Worm (Caenorhabditis elegans) whole organism, L4 larva: ENCODE measurements around the gene lst-6.
A peak's percentile ranks its signal among the peaks of the same experiment; 100 is the strongest.

ENCODE experiments used
- D1046.2 ChIP-seq: fragments of 200-800 bp; sonication (Bioruptor generic); IDR thresholded peaks from 2 replicates; pipeline ENCODE4 v1.3.6; 2022; ENCODE audit warnings: missing genetic modification characterization, missing compliant biosample characterization
- F44E2.7 ChIP-seq: fragments of 200-800 bp; sonication (Bioruptor generic); IDR thresholded peaks from 2 replicates; pipeline ENCODE4 v2.1.2; 2022; ENCODE audit warnings: missing genetic modification characterization, missing compliant biosample characterization
- R02D3.7 ChIP-seq: fragments of 150-350 bp; sonication (generic microtip); optimal IDR thresholded peaks from 3 replicates; lab custom pipeline; 2014; ENCODE audit warnings: missing biosample characterization, missing genetic modification characterization
- T20F7.1 ChIP-seq: fragments of 200-800 bp; sonication (Bioruptor generic); optimal IDR thresholded peaks from 2 replicates; lab custom pipeline; 2018; ENCODE audit warnings: mild to moderate bottlenecking, missing genetic modification characterization, missing compliant biosample characterization
- Y105C5A.15 ChIP-seq: fragments of 200-800 bp; sonication (Bioruptor generic); IDR thresholded peaks from 2 replicates; pipeline ENCODE4 v1.3.6; 2022; ENCODE audit warnings: missing genetic modification characterization, missing compliant biosample characterization
- Y48G9A.11 ChIP-seq: fragments of 200-800 bp; sonication (Bioruptor generic); IDR thresholded peaks from 2 replicates; pipeline ENCODE4 v1.3.6; 2022; ENCODE audit warnings: missing genetic modification reagents, missing genetic modification characterization, missing compliant biosample characterization
- Y5F2A.4 ChIP-seq: fragments of 200-800 bp; sonication (Bioruptor generic); optimal IDR thresholded peaks from 2 replicates; lab custom pipeline; 2018; ENCODE audit warnings: mild to moderate bottlenecking, missing genetic modification characterization, missing compliant biosample characterization
- Y75B8A.6 ChIP-seq: fragments of 200-800 bp; sonication (Bioruptor generic); IDR thresholded peaks from 2 replicates; pipeline ENCODE4 v1.3.6; 2022; ENCODE audit warnings: missing genetic modification reagents, missing genetic modification characterization, missing compliant biosample characterization
- aly-2 ChIP-seq: sonication (generic microtip); optimal IDR thresholded peaks from 2 replicates; lab custom pipeline; 2018; ENCODE audit warnings: missing biosample characterization, missing genetic modification characterization
- ceh-82 ChIP-seq: sonication (generic microtip); optimal IDR thresholded peaks from 2 replicates; lab custom pipeline; 2017; ENCODE audit warnings: missing biosample characterization, missing genetic modification characterization
- daf-12 ChIP-seq: fragments of 150-350 bp; optimal IDR thresholded peaks from 2 replicates; lab custom pipeline; 2014; ENCODE audit warnings: missing biosample characterization, missing genetic modification reagents, missing genetic modification characterization
- daf-16 ChIP-seq, 3 experiments: sonication (generic microtip); optimal IDR thresholded peaks; 2 replicates each; lab custom pipeline; 2016 to 2017; ENCODE audit warnings: missing genetic modification characterization in 3 of 3, missing genetic modification reagents in 3 of 3, mild to moderate bottlenecking in 2 of 3, missing compliant biosample characterization in 2 of 3, missing biosample characterization in 1 of 3, moderate library complexity in 1 of 3
- dmd-6 ChIP-seq: fragments of 200-800 bp; sonication (Bioruptor generic); IDR thresholded peaks from 2 replicates; pipeline ENCODE4 v1.3.6; 2022; ENCODE audit warnings: missing genetic modification reagents, missing genetic modification characterization, missing compliant biosample characterization
- duxl-1 ChIP-seq: sonication (generic microtip); optimal IDR thresholded peaks from 2 replicates; lab custom pipeline; 2016; ENCODE audit warnings: mild to moderate bottlenecking, missing genetic modification characterization, moderate library complexity, missing compliant biosample characterization; ENCODE audit not compliant: poor library complexity
- egl-27 ChIP-seq: sonication (generic microtip); optimal IDR thresholded peaks from 3 replicates; lab custom pipeline; 2017; ENCODE audit warnings: missing biosample characterization, missing genetic modification reagents, missing genetic modification characterization
- hif-1 ChIP-seq, 2 experiments: sonication (generic microtip); optimal IDR thresholded peaks; 2 replicates each; lab custom pipeline; 2016 to 2017; ENCODE audit warnings: missing compliant biosample characterization in 2 of 2, missing genetic modification characterization in 2 of 2, missing genetic modification reagents in 2 of 2, missing genotype in 2 of 2, mild to moderate bottlenecking in 1 of 2
- hlh-30 ChIP-seq: sonication (generic microtip); optimal IDR thresholded peaks from 2 replicates; lab custom pipeline; 2017; ENCODE audit warnings: antibody characterized with exemption, mild to moderate bottlenecking, missing genetic modification characterization, missing compliant biosample characterization; ENCODE audit not compliant: insufficient read depth
- hmg-1.1 ChIP-seq: fragments of 200-800 bp; sonication (Bioruptor generic); IDR thresholded peaks from 2 replicates; pipeline ENCODE4 v1.3.6; 2022; ENCODE audit warnings: missing genetic modification reagents, missing genetic modification characterization, missing compliant biosample characterization
- jun-1 ChIP-seq: fragments of 150-350 bp; optimal IDR thresholded peaks from 2 replicates; lab custom pipeline; 2014; ENCODE audit warnings: missing biosample characterization, missing genetic modification reagents, missing genetic modification characterization
- lin-13 ChIP-seq: fragments of 150-350 bp; optimal IDR thresholded peaks from 2 replicates; lab custom pipeline; 2014; ENCODE audit warnings: missing biosample characterization, missing genetic modification reagents, missing genetic modification characterization
- lin-15B ChIP-seq: fragments of 150-350 bp; sonication (generic microtip); optimal IDR thresholded peaks from 3 replicates; lab custom pipeline; 2014; ENCODE audit warnings: missing biosample characterization, missing genetic modification characterization
- lin-29 ChIP-seq: fragments of 200-800 bp; sonication (Bioruptor generic); IDR thresholded peaks from 2 replicates; pipeline ENCODE4 v1.3.6; 2022; ENCODE audit warnings: missing genetic modification reagents, missing genetic modification characterization, missing compliant biosample characterization
- lin-39 ChIP-seq: fragments of 150-350 bp; optimal IDR thresholded peaks from 2 replicates; lab custom pipeline; 2014; ENCODE audit warnings: missing biosample characterization, missing genetic modification reagents, missing genetic modification characterization
- madf-5 ChIP-seq, 2 experiments: fragments of 200-800 bp; sonication (Bioruptor generic); IDR thresholded peaks; 2 replicates each; pipeline ENCODE4 v1.3.6; 2022; ENCODE audit warnings: missing compliant biosample characterization in 2 of 2, missing genetic modification characterization in 2 of 2
- mdl-1 ChIP-seq, 2 experiments: fragments of 150-350 bp in 1 of 2; sonication (generic microtip) in 1 of 2; optimal IDR thresholded peaks; 2 replicates each; lab custom pipeline; 2014 to 2017; ENCODE audit warnings: missing biosample characterization in 2 of 2, missing genetic modification characterization in 2 of 2
- mep-1 ChIP-seq: fragments of 150-350 bp; sonication (generic microtip); optimal IDR thresholded peaks from 3 replicates; lab custom pipeline; 2014; ENCODE audit warnings: missing biosample characterization, missing genetic modification characterization
- mes-2 ChIP-seq: sonication (generic microtip); optimal IDR thresholded peaks from 2 replicates; lab custom pipeline; 2016; ENCODE audit warnings: missing genotype, mild to moderate bottlenecking, missing genetic modification characterization, missing compliant biosample characterization; ENCODE audit not compliant: poor library complexity, severe bottlenecking
- nhr-11 ChIP-seq: fragments of 150-350 bp; optimal IDR thresholded peaks from 2 replicates; lab custom pipeline; 2014; ENCODE audit warnings: missing biosample characterization, missing genetic modification characterization
- nhr-237 ChIP-seq: sonication (generic microtip); optimal IDR thresholded peaks from 2 replicates; lab custom pipeline; 2017; ENCODE audit warnings: missing biosample characterization, missing genetic modification characterization
- nhr-28 ChIP-seq: fragments of 150-350 bp; optimal IDR thresholded peaks from 2 replicates; lab custom pipeline; 2014; ENCODE audit warnings: missing biosample characterization, missing genetic modification characterization
- nhr-41 ChIP-seq: fragments of 200-800 bp; sonication (Bioruptor generic); IDR thresholded peaks from 2 replicates; pipeline ENCODE4 v1.3.6; 2022; ENCODE audit warnings: missing genetic modification reagents, missing genetic modification characterization, missing compliant biosample characterization
- php-3 ChIP-seq: fragments of 200-800 bp; sonication (Bioruptor generic); IDR thresholded peaks from 2 replicates; pipeline ENCODE4 v1.3.6; 2022; ENCODE audit warnings: missing genetic modification reagents, missing genetic modification characterization, missing compliant biosample characterization
- saeg-2 ChIP-seq: fragments of 200-800 bp; sonication (Bioruptor generic); IDR thresholded peaks from 2 replicates; pipeline ENCODE4 v1.3.6; 2022; ENCODE audit warnings: missing genetic modification reagents, missing genetic modification characterization, missing compliant biosample characterization
- skn-1 ChIP-seq: fragments of 150-350 bp; optimal IDR thresholded peaks from 2 replicates; lab custom pipeline; 2014; ENCODE audit warnings: missing biosample characterization, missing genetic modification characterization
- snpc-1.2 ChIP-seq: fragments of 200-800 bp; sonication (Bioruptor generic); IDR thresholded peaks from 2 replicates; pipeline ENCODE4 v1.3.6; 2022; ENCODE audit warnings: missing genetic modification reagents, missing genetic modification characterization, missing compliant biosample characterization
- spr-1 ChIP-seq: sonication (generic microtip); optimal IDR thresholded peaks from 2 replicates; lab custom pipeline; 2016; ENCODE audit warnings: mild to moderate bottlenecking, missing genetic modification characterization, missing compliant biosample characterization
- unc-39 ChIP-seq: sonication (generic microtip); optimal IDR thresholded peaks from 2 replicates; lab custom pipeline; 2017; ENCODE audit warnings: missing biosample characterization, missing genetic modification characterization
- zfp-3 ChIP-seq: fragments of 200-800 bp; sonication (Bioruptor generic); conservative IDR thresholded peaks from 2 replicates; pipeline ENCODE4 v1.3.6; 2022; ENCODE audit warnings: missing genetic modification reagents, missing genetic modification characterization, missing compliant biosample characterization
- ztf-11 ChIP-seq: fragments of 150-350 bp; optimal IDR thresholded peaks from 2 replicates; lab custom pipeline; 2014; ENCODE audit warnings: missing biosample characterization, missing genetic modification characterization
- ztf-7 ChIP-seq: fragments of 150-350 bp; optimal IDR thresholded peaks from 2 replicates; lab custom pipeline; 2014; ENCODE audit warnings: missing biosample characterization, missing genetic modification characterization

lst-6 gene

DNA sequence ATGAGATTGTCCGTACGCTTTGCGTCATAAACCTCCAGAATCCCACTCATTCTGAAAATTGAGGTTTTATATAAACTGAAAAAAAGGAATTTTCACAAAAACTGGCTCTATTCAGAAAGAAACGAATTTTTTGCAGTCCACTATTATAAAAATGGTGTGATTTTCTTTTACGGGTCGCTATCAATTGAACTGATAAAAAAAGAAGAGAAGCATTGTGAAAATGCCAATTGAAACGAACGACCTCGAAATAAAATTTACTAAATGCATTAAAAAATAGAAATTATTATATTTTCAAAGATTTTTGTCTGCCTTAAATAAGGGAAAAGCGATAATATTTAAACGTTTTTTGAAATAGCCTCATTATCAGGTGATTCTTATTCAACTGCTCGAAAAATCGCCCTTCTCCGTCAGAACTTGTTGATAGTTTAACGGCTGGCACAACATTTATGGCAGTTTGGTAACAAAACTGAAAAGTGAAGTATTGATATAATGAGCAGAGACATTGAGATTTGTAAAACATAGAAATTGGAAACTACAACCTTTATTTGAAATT, 50.0 kb downstream of the lst-6 start, which contains the start of gene art-1 (continued):
- TF ChIP-seq ceh-82 (tag; lab: Kevin White, UChicago): no peak
- no peak for TF ChIP-seq zfp-3 (GFP tag; lab: Robert Waterston, UW)
- TF ChIP-seq nhr-41 (GFP tag; lab: Robert Waterston, UW): no peak
- no peak for TF ChIP-seq nhr-28
- no peak for TF ChIP-seq aly-2 (tag; lab: Kevin White, UChicago)
- no peak for TF ChIP-seq nhr-237
- TF ChIP-seq F44E2.7: no peak
- TF ChIP-seq lin-13 (GFP tag; lab: Kevin White, UChicago): no peak
- no peak for TF ChIP-seq saeg-2 (GFP tag; lab: Robert Waterston, UW)
- TF ChIP-seq skn-1 (tag; lab: Kevin White, UChicago): no peak
- no peak for TF ChIP-seq lin-29
- no peak for TF ChIP-seq duxl-1 (tag; lab: Kevin White, UChicago)
- TF ChIP-seq unc-39 (tag; lab: Kevin White, UChicago): no peak
- TF ChIP-seq hif-1 (tag; optimal IDR thresholded peaks at IDR 0.05; lab: Kevin White, UChicago): no peak
- TF ChIP-seq R02D3.7 (tag; lab: Kevin White, UChicago): no peak
- no peak for TF ChIP-seq mes-2 (tag; lab: Kevin White, UChicago)
- no peak for TF ChIP-seq lin-39
- no peak for TF ChIP-seq daf-16 (GFP tag; optimal IDR thresholded peaks at IDR 0.05; lab: Kevin White, UChicago)
- peak; percentile 45 for TF ChIP-seq daf-16 (tag; optimal IDR thresholded peaks at IDR 0.05; lab: Kevin White, UChicago)
- no peak for TF ChIP-seq ztf-7 (tag; lab: Kevin White, UChicago)
- TF ChIP-seq jun-1 (tag; lab: Kevin White, UChicago): no peak
- 0 out of 2 replicates have a peak, but pooled peaks have one; percentile 7 for TF ChIP-seq hmg-1.1 (GFP tag; lab: Robert Waterston, UW)
- no peak for TF ChIP-seq Y75B8A.6
- TF ChIP-seq spr-1 (tag; lab: Kevin White, UChicago): no peak
- no peak for TF ChIP-seq D1046.2 (GFP tag; lab: Robert Waterston, UW)
- TF ChIP-seq Y105C5A.15 (GFP tag; lab: Robert Waterston, UW): no peak
- no peak for TF ChIP-seq nhr-11
- TF ChIP-seq Y5F2A.4 (GFP tag; lab: Kevin White, UChicago): no peak
- no peak for TF ChIP-seq dmd-6 (GFP tag; lab: Robert Waterston, UW)
- no peak for TF ChIP-seq ztf-11
- TF ChIP-seq egl-27 (tag; lab: Kevin White, UChicago): no peak
- no peak for TF ChIP-seq madf-5 (GFP tag; IDR thresholded peaks at IDR 0.05; lab: Robert Waterston, UW)
- no peak for TF ChIP-seq Y48G9A.11 (GFP tag; lab: Robert Waterston, UW)
- no peak for TF ChIP-seq daf-12 (tag; lab: Kevin White, UChicago)
- no peak for TF ChIP-seq mep-1
- no peak for TF ChIP-seq snpc-1.2 (GFP tag; lab: Robert Waterston, UW)
- TF ChIP-seq php-3 (GFP tag; lab: Robert Waterston, UW): 0 out of 2 replicates have a peak, but pooled peaks have one; percentile 45
- no peak for TF ChIP-seq mdl-1 (tag; optimal IDR thresholded peaks at IDR 0.05; lab: Kevin White, UChicago)
- TF ChIP-seq hlh-30: no peak
- no peak for TF ChIP-seq lin-15B (tag; lab: Kevin White, UChicago)

DNA sequence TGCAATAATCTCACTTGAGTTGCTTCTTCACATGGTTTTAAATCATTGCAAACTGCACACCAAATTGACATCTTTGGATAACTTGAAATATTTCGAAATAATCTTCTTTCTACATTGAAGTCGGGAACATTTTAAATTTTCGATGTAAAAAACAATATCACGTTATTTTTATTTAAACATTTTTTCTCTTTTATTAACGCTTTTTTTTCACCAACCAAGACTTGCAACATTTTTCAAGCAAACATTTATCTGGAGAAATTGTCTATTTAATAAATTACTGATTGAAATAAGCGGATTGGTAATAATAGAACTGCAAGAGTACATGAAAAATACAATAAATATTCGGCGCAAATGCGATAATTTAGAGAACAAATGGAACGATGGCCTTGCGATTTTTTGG, 51.8 kb downstream of the lst-6 start, which contains the start of gene C15F1.5:
C15F1.5 (minus strand) TSS at position 101 of the 400 bp plus-strand sequence.
- TF ChIP-seq php-3 (GFP tag; lab: Robert Waterston, UW) (no peak), T20F7.1 (GFP tag; lab: Kevin White, UChicago) (peak; percentile 13)
